Fruit fly (Drosophila melanogaster): Measurements from ENCODE around the gene CG44090.

DNA sequence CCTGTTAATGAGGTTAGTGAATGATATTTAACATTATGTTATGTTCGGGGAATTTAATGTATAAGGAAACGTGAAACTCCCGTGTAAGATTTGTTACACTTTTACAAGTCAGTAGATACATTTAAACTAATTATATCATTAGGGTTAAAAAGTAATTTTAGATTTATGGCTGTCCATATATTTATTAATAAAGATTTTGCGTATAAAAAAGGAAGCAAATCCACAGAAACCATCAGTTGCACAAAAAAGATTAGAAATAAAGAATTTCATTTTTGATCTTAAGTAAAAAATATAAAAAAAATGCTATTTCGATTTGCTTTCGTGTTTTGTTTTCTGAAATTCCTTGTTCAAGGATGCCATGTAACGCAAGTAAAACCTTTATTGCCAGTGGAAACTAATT, 13.9 kb downstream of the CG44090 start, which contains the start of gene CG42835:
- TF ChIP-seq CG8478 (optimal IDR thresholded peaks at IDR 0.05) (no peak), CTCF (optimal IDR thresholded peaks at IDR 0.05) (no peak)
